Worm (Caenorhabditis elegans) whole organism, L3 larva: ENCODE measurements around the gene ift-74.

Experiments used
- ZK546.5 ChIP-seq: sonication (generic microtip); optimal IDR thresholded peaks from 2 replicates; lab custom pipeline; 2017; ENCODE audit warnings: missing biosample characterization, missing genetic modification characterization
- aly-2 ChIP-seq: fragments of 150-350 bp; optimal IDR thresholded peaks from 2 replicates; lab custom pipeline; 2014; ENCODE audit warnings: missing biosample characterization, missing genetic modification characterization
- fkh-10 ChIP-seq: sonication (generic microtip); optimal IDR thresholded peaks from 2 replicates; lab custom pipeline; 2017; ENCODE audit warnings: missing biosample characterization, missing genetic modification reagents, missing genetic modification characterization
- jun-1 ChIP-seq: fragments of 150-350 bp; optimal IDR thresholded peaks from 2 replicates; lab custom pipeline; 2014; ENCODE audit warnings: missing biosample characterization, missing genetic modification reagents, missing genetic modification characterization
- nhr-25 ChIP-seq: sonication (generic microtip); optimal IDR thresholded peaks from 2 replicates; lab custom pipeline; 2017; ENCODE audit warnings: missing biosample characterization, missing genetic modification characterization
- pqm-1 ChIP-seq: fragments of 150-350 bp; optimal IDR thresholded peaks from 2 replicates; lab custom pipeline; 2017; ENCODE audit warnings: missing biosample characterization, missing genetic modification characterization, inconsistent platforms
- skn-1 ChIP-seq: fragments of 150-350 bp; optimal IDR thresholded peaks from 2 replicates; lab custom pipeline; 2014; ENCODE audit warnings: missing biosample characterization, missing genetic modification characterization
- tbx-2 ChIP-seq: sonication (generic microtip); optimal IDR thresholded peaks from 2 replicates; lab custom pipeline; 2016; ENCODE audit warnings: mild to moderate bottlenecking, missing genetic modification characterization, missing compliant biosample characterization

DNA sequence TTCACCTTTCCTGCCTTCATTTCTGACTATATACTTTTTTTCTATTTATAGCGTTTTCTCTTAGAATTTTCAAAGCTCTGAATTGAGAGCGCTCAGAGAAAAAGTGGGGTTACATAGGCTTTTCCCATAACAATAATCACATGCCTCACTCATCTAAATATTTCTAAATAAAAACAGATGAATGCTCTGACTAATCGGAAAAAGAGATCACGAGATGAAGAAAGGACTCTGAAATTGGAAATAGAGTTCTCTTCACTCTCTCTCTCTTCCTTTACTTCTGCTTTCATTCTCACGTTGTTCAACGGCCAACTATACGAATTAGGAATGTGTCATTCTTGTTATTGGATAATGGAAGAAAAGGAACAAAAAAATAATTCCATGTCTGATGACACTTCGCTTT lies 9.3 kb downstream of the ift-74 start:
- TF ChIP-seq jun-1 (tag; lab: Kevin White, UChicago) (no peak), aly-2 (no peak), fkh-10 (GFP tag; lab: Kevin White, UChicago) (no peak), nhr-25 (tag; lab: Kevin White, UChicago) (no peak), ZK546.5 (no peak), tbx-2 (tag; lab: Kevin White, UChicago) (no peak), pqm-1 (tag; lab: Kevin White, UChicago) (no peak), skn-1 (tag; lab: Kevin White, UChicago) (no peak)
